Worm (Caenorhabditis elegans): Measurements from ENCODE around the gene C16A11.2.

The C16A11.2 gene

DNA sequence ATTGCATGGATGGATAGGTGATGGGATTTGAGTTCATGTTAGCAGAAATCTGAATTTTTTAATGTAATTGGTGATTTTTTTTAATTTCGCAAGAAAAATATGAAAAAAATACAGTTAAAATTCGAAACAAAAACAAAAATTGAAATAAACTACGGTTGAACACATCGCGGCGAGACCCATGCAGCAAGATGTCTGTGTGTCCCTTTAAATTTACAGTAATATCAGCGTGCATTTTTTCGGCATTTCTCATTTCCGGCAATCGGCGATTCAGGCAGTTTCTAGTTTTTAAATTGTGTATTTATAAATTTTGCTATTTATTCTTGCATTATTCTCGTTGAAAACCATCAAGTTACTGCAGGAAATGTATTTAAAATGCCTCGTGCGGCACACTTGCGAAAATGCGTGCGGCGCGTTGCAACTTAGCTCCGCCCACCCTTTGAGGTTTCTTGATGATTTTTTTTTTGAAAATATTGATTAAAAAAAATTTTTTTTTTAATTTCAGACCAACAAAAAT is at the start of gene C16A11.2, which contains the start of gene fbxc-44:
TSS of gene C16A11.2 (plus strand) at position 503 of the 514 bp plus-strand sequence.
TSS of gene fbxc-44 (minus strand) at position 51 of the 514 bp plus-strand sequence.
- TF ChIP-seq M03D4.4 (tag; optimal IDR thresholded peaks at IDR 0.05) (peak; percentile 85), unc-62 (GFP tag; optimal IDR thresholded peaks at IDR 0.05) (no peak), nhr-28 (tag; optimal IDR thresholded peaks at IDR 0.05) (no peak), nhr-12 (tag; optimal IDR thresholded peaks at IDR 0.05) (no peak), zip-8 (tag; optimal IDR thresholded peaks at IDR 0.05) (no peak), ceh-43 (GFP tag; optimal IDR thresholded peaks at IDR 0.05) (peak; percentile 76), pha-4 (tag; optimal IDR thresholded peaks at IDR 0.05) (no peak), unc-120 (tag; optimal IDR thresholded peaks at IDR 0.05; ENCODE audit: poor library complexity, severe bottlenecking) (peak; percentile 29), ces-1 (GFP tag; optimal IDR thresholded peaks at IDR 0.05) (no peak), sptf-1 (tag; optimal IDR thresholded peaks at IDR 0.05) (peak; percentile 89), ceh-83 (GFP tag; optimal IDR thresholded peaks at IDR 0.05) (peak; percentile 76), elt-3 (tag; optimal IDR thresholded peaks at IDR 0.05) (no peak), mab-5 (tag; optimal IDR thresholded peaks at IDR 0.05) (peak; percentile 55), ham-2 (GFP tag; optimal IDR thresholded peaks at IDR 0.05) (peak; percentile 40), cnd-1 (tag; optimal IDR thresholded peaks at IDR 0.05) (peak; percentile 54), nhr-76 (tag; optimal IDR thresholded peaks at IDR 0.05) (no peak), ceh-39 (tag; optimal IDR thresholded peaks at IDR 0.05) (no peak), mls-2 (tag; optimal IDR thresholded peaks at IDR 0.05) (peak; percentile 69), lin-32 (GFP tag; optimal IDR thresholded peaks at IDR 0.05) (peak; percentile 0), tbx-8 (GFP tag; optimal IDR thresholded peaks at IDR 0.05) (no peak), flh-1 (GFP tag; optimal IDR thresholded peaks at IDR 0.05) (no peak), lin-13 (tag; optimal IDR thresholded peaks at IDR 0.05) (peak; percentile 27), nhr-237 (tag; optimal IDR thresholded peaks at IDR 0.05) (no peak), bed-3 (GFP tag; optimal IDR thresholded peaks at IDR 0.05) (peak; percentile 60), hlh-1 (tag; optimal IDR thresholded peaks at IDR 0.05) (peak; percentile 40), unc-39 (tag; optimal IDR thresholded peaks at IDR 0.05) (no peak), blmp-1 (tag; optimal IDR thresholded peaks at IDR 0.05) (peak; percentile 21), lsy-2 (tag; optimal IDR thresholded peaks at IDR 0.05) (peak; percentile 58), drap-1 (GFP tag; optimal IDR thresholded peaks at IDR 0.05) (peak; percentile 49), sem-2 (GFP tag; optimal IDR thresholded peaks at IDR 0.05) (peak; percentile 15), snpc-4 (tag; optimal IDR thresholded peaks at IDR 0.05) (no peak), nhr-2 (tag; optimal IDR thresholded peaks at IDR 0.05) (no peak), mep-1 (tag; optimal IDR thresholded peaks at IDR 0.05) (peak; percentile 69), ztf-11 (tag; optimal IDR thresholded peaks at IDR 0.05) (peak; percentile 54), elt-1 (tag; optimal IDR thresholded peaks at IDR 0.05; ENCODE audit: borderline replicate concordance, insufficient read depth) (peak; percentile 12)

DNA sequence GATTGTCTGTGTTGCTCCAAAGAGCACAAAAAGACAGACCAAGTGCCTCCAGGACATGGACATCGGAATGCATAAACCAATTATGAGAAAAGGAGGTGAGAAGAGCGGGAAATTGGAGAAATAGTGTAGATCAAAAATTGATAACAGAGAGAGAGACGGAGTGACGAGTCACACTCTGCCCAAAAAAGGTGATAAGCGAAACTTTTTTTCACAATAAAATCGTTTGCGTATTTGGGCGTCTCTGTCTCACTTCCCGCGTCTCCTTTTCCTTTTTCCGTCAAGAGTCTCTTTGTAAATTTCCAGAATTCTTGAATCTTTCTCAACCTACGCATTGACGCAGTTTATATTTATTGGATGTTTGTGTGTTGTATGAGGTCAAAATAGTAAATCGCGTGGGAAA is 43.9 kb upstream of the C16A11.2 start, which contains the start of gene mth-2:
TSS of gene mth-2 (minus strand) at position 188 of the 400 bp plus-strand sequence.
- TF ChIP-seq mab-5 (tag; optimal IDR thresholded peaks at IDR 0.05), result no peak
- TF ChIP-seq unc-120 (tag; optimal IDR thresholded peaks at IDR 0.05; ENCODE audit: poor library complexity, severe bottlenecking), result no peak
- no peak for TF ChIP-seq lsy-2 (tag; optimal IDR thresholded peaks at IDR 0.05)
- no peak for TF ChIP-seq blmp-1 (tag; optimal IDR thresholded peaks at IDR 0.05)
- TF ChIP-seq ceh-83 (GFP tag; optimal IDR thresholded peaks at IDR 0.05), result no peak
- TF ChIP-seq snpc-4 (tag; optimal IDR thresholded peaks at IDR 0.05), result no peak
- no peak for TF ChIP-seq hlh-1 (tag; optimal IDR thresholded peaks at IDR 0.05)
- no peak for TF ChIP-seq ceh-39 (tag; optimal IDR thresholded peaks at IDR 0.05)
- TF ChIP-seq cnd-1 (tag; optimal IDR thresholded peaks at IDR 0.05), result no peak
- TF ChIP-seq mls-2 (tag; optimal IDR thresholded peaks at IDR 0.05), result no peak
- no peak for TF ChIP-seq flh-1 (GFP tag; optimal IDR thresholded peaks at IDR 0.05)
- TF ChIP-seq tbx-8 (GFP tag; optimal IDR thresholded peaks at IDR 0.05), result no peak
- TF ChIP-seq nhr-237 (tag; optimal IDR thresholded peaks at IDR 0.05), result no peak
- no peak for TF ChIP-seq elt-3 (tag; optimal IDR thresholded peaks at IDR 0.05)
- no peak for TF ChIP-seq ces-1 (GFP tag; optimal IDR thresholded peaks at IDR 0.05)
- TF ChIP-seq nhr-2 (tag; optimal IDR thresholded peaks at IDR 0.05), result no peak
- TF ChIP-seq lin-32 (GFP tag; optimal IDR thresholded peaks at IDR 0.05), result no peak
- TF ChIP-seq unc-39 (tag; optimal IDR thresholded peaks at IDR 0.05), result no peak

DNA sequence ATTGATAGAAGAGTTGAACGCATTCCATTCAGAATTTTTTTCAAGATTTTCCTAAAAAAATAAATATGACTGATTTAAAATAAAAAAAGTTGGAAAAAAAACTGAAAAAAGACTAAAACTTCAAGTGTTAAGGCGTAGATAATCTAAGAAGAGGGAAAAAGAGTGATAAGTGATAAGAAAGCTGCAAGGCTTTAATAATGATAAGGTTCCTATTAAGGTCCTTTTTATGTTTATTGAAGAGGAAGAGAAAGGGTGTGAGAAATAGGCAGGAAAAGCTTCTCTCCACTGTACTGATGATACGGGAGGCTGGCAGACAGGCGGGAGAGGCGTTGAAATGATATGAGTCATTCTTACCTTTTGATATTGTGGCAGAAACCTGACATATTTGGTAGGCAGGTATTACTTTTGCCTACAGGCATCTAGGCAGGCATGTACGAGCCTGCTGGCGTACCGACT is 34.2 kb upstream of the C16A11.2 start, which contains the start of gene mth-1:
TSS of gene mth-1 (minus strand) at position 51 of the 456 bp plus-strand sequence.
- TF ChIP-seq lsy-2 (tag; optimal IDR thresholded peaks at IDR 0.05) (no peak), unc-120 (tag; optimal IDR thresholded peaks at IDR 0.05; ENCODE audit: poor library complexity, severe bottlenecking) (no peak), mep-1 (tag; optimal IDR thresholded peaks at IDR 0.05) (no peak), ceh-39 (tag; optimal IDR thresholded peaks at IDR 0.05) (no peak), nhr-76 (tag; optimal IDR thresholded peaks at IDR 0.05) (no peak), unc-62 (GFP tag; optimal IDR thresholded peaks at IDR 0.05) (no peak), nhr-12 (tag; optimal IDR thresholded peaks at IDR 0.05) (no peak), cnd-1 (tag; optimal IDR thresholded peaks at IDR 0.05) (no peak), lin-32 (GFP tag; optimal IDR thresholded peaks at IDR 0.05) (no peak), drap-1 (GFP tag; optimal IDR thresholded peaks at IDR 0.05) (no peak), M03D4.4 (tag; optimal IDR thresholded peaks at IDR 0.05) (no peak), nhr-28 (tag; optimal IDR thresholded peaks at IDR 0.05) (no peak), snpc-4 (tag; optimal IDR thresholded peaks at IDR 0.05) (no peak), pha-4 (tag; optimal IDR thresholded peaks at IDR 0.05) (no peak), sem-2 (GFP tag; optimal IDR thresholded peaks at IDR 0.05) (no peak), nhr-2 (tag; optimal IDR thresholded peaks at IDR 0.05) (no peak), ham-2 (GFP tag; optimal IDR thresholded peaks at IDR 0.05) (no peak), mls-2 (tag; optimal IDR thresholded peaks at IDR 0.05) (no peak)
